Fruit fly (Drosophila melanogaster): ENCODE results near the gene Dic1.

dm6 chr3R:13403032-13403459 lies 38.3 kb downstream of the Dic1 start, which contains the start of gene Dpm3:
- no peak for TF ChIP-seq Pif1A (GFP tag; optimal IDR thresholded peaks at IDR 0.05)
- no peak for TF ChIP-seq CG32121 (GFP tag; IDR thresholded peaks at IDR 0.05)
- no peak for TF ChIP-seq CG14655 (GFP tag; optimal IDR thresholded peaks at IDR 0.05)
- TF ChIP-seq gl (tag; optimal IDR thresholded peaks at IDR 0.05): no peak
- TF ChIP-seq CG17806 (tag; optimal IDR thresholded peaks at IDR 0.05): no peak
- no peak for TF ChIP-seq CG9948 (tag; optimal IDR thresholded peaks at IDR 0.05)
- no peak for TF ChIP-seq CG12605 (GFP tag; IDR thresholded peaks at IDR 0.05)
- no peak for TF ChIP-seq Snoo (tag; optimal IDR thresholded peaks at IDR 0.05)
- no peak for TF ChIP-seq D1 (tag; optimal IDR thresholded peaks at IDR 0.05)
